Worm (Caenorhabditis elegans): ENCODE results near the gene unc-69.

DNA sequence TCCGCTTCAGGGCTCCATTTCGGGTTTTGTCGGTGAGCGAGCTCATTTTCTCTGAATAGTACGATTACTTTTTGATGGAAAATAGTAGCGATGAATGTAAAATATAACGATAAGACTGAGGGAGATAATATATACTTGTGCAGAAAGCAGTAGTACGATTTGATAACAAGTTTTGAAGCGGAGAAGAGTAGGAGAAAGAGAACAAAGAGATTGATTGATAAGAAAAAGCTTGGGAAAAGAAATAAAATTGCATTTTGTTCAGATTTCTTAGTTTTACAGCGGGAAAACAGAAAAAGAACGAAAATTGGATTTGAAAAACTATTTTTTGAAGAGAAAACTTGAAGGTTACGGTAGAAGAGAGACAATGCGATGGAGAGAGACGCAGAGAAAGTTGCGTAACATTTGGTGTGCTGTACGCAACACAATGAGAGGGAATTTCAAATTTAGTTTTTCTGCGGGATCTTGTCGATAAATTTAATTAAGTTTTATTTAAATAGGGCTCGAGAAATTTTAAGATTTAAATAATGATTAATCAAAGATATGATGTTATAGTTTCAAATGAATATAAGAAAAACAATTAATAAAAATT, 39.0 kb downstream of the unc-69 start, which contains the start of gene umps-1:
- no peak for TF ChIP-seq pha-4 (tag; optimal IDR thresholded peaks at IDR 0.05)
- no peak for TF ChIP-seq ceh-9 (tag; optimal IDR thresholded peaks at IDR 0.05)
- TF ChIP-seq C38D4.7 (GFP tag; optimal IDR thresholded peaks at IDR 0.05), result no peak
- TF ChIP-seq nfya-1 (tag; optimal IDR thresholded peaks at IDR 0.05), result no peak
- peak; percentile 5 for TF ChIP-seq elt-2 (tag; optimal IDR thresholded peaks at IDR 0.05)
- TF ChIP-seq tbx-2 (tag; optimal IDR thresholded peaks at IDR 0.05), result no peak
- TF ChIP-seq K02D7.2 (tag; optimal IDR thresholded peaks at IDR 0.05), result no peak
- TF ChIP-seq mec-3 (tag; optimal IDR thresholded peaks at IDR 0.05; ENCODE audit: borderline replicate concordance), result no peak
